Fruit fly (Drosophila melanogaster): ENCODE data around the gene CG17065.
"Not testable (repeated sequence)": the region's sequence is repeated elsewhere in the genome, so short reads cannot be mapped to it uniquely, and the experiment has no call there.

- not testable (repeated sequence) for TF ChIP-seq h, insv, psq, Sin3A (optimal IDR thresholded peaks at IDR 0.05)
These were observed 1.9 kb upstream of the CG17065 start, which contains the start of gene CG42577 for dm6 chrX:20258939-20259338.

Data from Kc167 (cell line).